Fruit fly (Drosophila melanogaster) whole organism, embryonic: ENCODE measurements around the gene dnc.

Experiments used
- CG10366 ChIP-seq: fragments of 200-800 bp; sonication (Bioruptor generic); IDR thresholded peaks from 2 replicates; pipeline ENCODE4 v1.3.6; 2022; ENCODE audit warnings: missing biosample characterization, missing genetic modification characterization
- CG11085 ChIP-seq: fragments of 200-800 bp; sonication (Bioruptor generic); IDR thresholded peaks from 2 replicates; pipeline ENCODE4 v1.3.6; 2022; ENCODE audit warnings: missing biosample characterization, missing genetic modification characterization
- CG11247 ChIP-seq: fragments of 200-800 bp; sonication (Bioruptor generic); IDR thresholded peaks from 2 replicates; pipeline ENCODE4 v1.3.6; 2022; ENCODE audit warnings: missing biosample characterization, missing genetic modification characterization
- CG11695 ChIP-seq: fragments of 200-800 bp; sonication (Bioruptor generic); IDR thresholded peaks from 3 replicates; pipeline ENCODE4 v1.3.6; 2022; ENCODE audit warnings: missing biosample characterization, missing genetic modification characterization
- CG11696 ChIP-seq: fragments of 200-800 bp; sonication (Bioruptor generic); IDR thresholded peaks from 2 replicates; pipeline ENCODE4 v1.3.6; 2022; ENCODE audit warnings: missing biosample characterization, missing genetic modification characterization
- CG12299 ChIP-seq: fragments of 200-800 bp; sonication (Bioruptor generic); optimal IDR thresholded peaks from 2 replicates; lab custom pipeline; 2018; ENCODE audit warnings: missing biosample characterization, mild to moderate bottlenecking, missing genetic modification characterization
- CG13287 ChIP-seq: fragments of 200-800 bp; sonication (Bioruptor generic); IDR thresholded peaks from 2 replicates; pipeline ENCODE4 v1.3.6; 2022; ENCODE audit warnings: missing biosample characterization, missing genetic modification characterization; ENCODE audit not compliant: partially characterized antibody
- CG13624 ChIP-seq: fragments of 200-800 bp; sonication (Bioruptor generic); optimal IDR thresholded peaks from 2 replicates; lab custom pipeline; 2016; ENCODE audit warnings: missing biosample characterization, missing genetic modification characterization
- CG14667 ChIP-seq: fragments of 200-800 bp; sonication (Bioruptor generic); IDR thresholded peaks from 2 replicates; pipeline ENCODE4 v1.3.6; 2022; ENCODE audit warnings: missing biosample characterization, missing genetic modification characterization
- CG15073 ChIP-seq: fragments of 200-800 bp; sonication (Bioruptor generic); optimal IDR thresholded peaks from 2 replicates; lab custom pipeline; 2016; ENCODE audit warnings: missing biosample characterization, missing genetic modification characterization
- CG15601 ChIP-seq: fragments of 200-800 bp; sonication (Bioruptor generic); optimal IDR thresholded peaks from 3 replicates; lab custom pipeline; 2019; ENCODE audit warnings: missing biosample characterization, mild to moderate bottlenecking, missing genetic modification characterization, moderate library complexity
- CG17568 ChIP-seq: fragments of 200-800 bp; sonication (Bioruptor generic); optimal IDR thresholded peaks from 2 replicates; lab custom pipeline; 2018; ENCODE audit warnings: missing biosample characterization, mild to moderate bottlenecking, missing genetic modification characterization, moderate library complexity
- CG17829 ChIP-seq: fragments of 200-800 bp; optimal IDR thresholded peaks from 2 replicates; lab custom pipeline; 2019; ENCODE audit warnings: missing biosample characterization, mild to moderate bottlenecking, missing genetic modification characterization, moderate library complexity
- CG18599 ChIP-seq: fragments of 200-800 bp; sonication (Bioruptor generic); optimal IDR thresholded peaks from 3 replicates; lab custom pipeline; 2017; ENCODE audit warnings: missing biosample characterization, missing genetic modification characterization, mild to moderate bottlenecking, moderate library complexity, missing genetic modification reagents
- CG18619 ChIP-seq: fragments of 200-800 bp; sonication (Bioruptor generic); optimal IDR thresholded peaks from 3 replicates; lab custom pipeline; 2017; ENCODE audit warnings: missing biosample characterization, mild to moderate bottlenecking, missing genetic modification characterization
- CG18764 ChIP-seq: fragments of 200-800 bp; sonication (Bioruptor generic); optimal IDR thresholded peaks from 3 replicates; lab custom pipeline; 2016; ENCODE audit warnings: missing biosample characterization, missing genetic modification characterization
- CG2120 ChIP-seq: fragments of 200-800 bp; sonication (Bioruptor generic); optimal IDR thresholded peaks from 3 replicates; lab custom pipeline; 2016; ENCODE audit warnings: missing biosample characterization, missing genetic modification characterization
- CG2889 ChIP-seq: fragments of 200-800 bp; sonication (Bioruptor generic); IDR thresholded peaks from 3 replicates; pipeline ENCODE4 v1.3.6; 2022; ENCODE audit warnings: missing biosample characterization, missing genetic modification characterization
- CG32772 ChIP-seq: fragments of 200-800 bp; sonication (Bioruptor generic); IDR thresholded peaks from 2 replicates; pipeline ENCODE4 v1.3.6; 2022; ENCODE audit warnings: missing biosample characterization, missing genetic modification characterization
- CG33213 ChIP-seq: fragments of 200-800 bp; sonication (Bioruptor generic); optimal IDR thresholded peaks from 3 replicates; lab custom pipeline; 2016; ENCODE audit warnings: missing biosample characterization, missing genetic modification characterization
- CG3407 ChIP-seq: fragments of 200-800 bp; sonication (Bioruptor generic); optimal IDR thresholded peaks from 2 replicates; lab custom pipeline; 2018; ENCODE audit warnings: missing biosample characterization, mild to moderate bottlenecking, missing genetic modification characterization
- CG4282 ChIP-seq: fragments of 200-800 bp; sonication (Bioruptor generic); optimal IDR thresholded peaks from 2 replicates; lab custom pipeline; 2016; ENCODE audit warnings: missing biosample characterization, missing genetic modification characterization
- CG4854 ChIP-seq: fragments of 200-800 bp; sonication (Bioruptor generic); optimal IDR thresholded peaks from 2 replicates; lab custom pipeline; 2016; ENCODE audit warnings: missing biosample characterization, missing genetic modification characterization, inconsistent platforms
- CG5953 ChIP-seq: fragments of 200-800 bp; sonication (Bioruptor generic); IDR thresholded peaks from 2 replicates; pipeline ENCODE4 v1.3.6; 2022; ENCODE audit warnings: missing biosample characterization, missing genetic modification characterization
- CG6683 ChIP-seq: fragments of 200-800 bp; sonication (Bioruptor generic); optimal IDR thresholded peaks from 2 replicates; lab custom pipeline; 2017; ENCODE audit warnings: missing biosample characterization, mild to moderate bottlenecking, missing genetic modification characterization, missing genetic modification reagents
- CG6854 ChIP-seq: fragments of 200-800 bp; sonication (Bioruptor generic); optimal IDR thresholded peaks from 3 replicates; lab custom pipeline; 2017; ENCODE audit warnings: missing biosample characterization, mild to moderate bottlenecking, missing genetic modification characterization
- CG8089 ChIP-seq: fragments of 200-800 bp; sonication (Bioruptor generic); optimal IDR thresholded peaks from 3 replicates; lab custom pipeline; 2016; ENCODE audit warnings: missing biosample characterization, missing genetic modification characterization
- CG8281 ChIP-seq: fragments of 200-800 bp; sonication (Bioruptor generic); optimal IDR thresholded peaks from 2 replicates; lab custom pipeline; 2018; ENCODE audit warnings: missing biosample characterization, mild to moderate bottlenecking, missing genetic modification characterization, moderate library complexity
- CG9932 ChIP-seq: fragments of 200-800 bp; sonication (Bioruptor generic); IDR thresholded peaks from 2 replicates; pipeline ENCODE4 v1.3.6; 2022; ENCODE audit warnings: missing biosample characterization, missing genetic modification characterization
- H2.0 ChIP-seq: fragments of 200-800 bp; sonication (Bioruptor generic); IDR thresholded peaks from 2 replicates; pipeline ENCODE4 v1.3.6; 2022; ENCODE audit warnings: missing biosample characterization, missing genetic modification characterization
- Lpt ChIP-seq: fragments of >200 bp; optimal IDR thresholded peaks from 2 replicates; lab custom pipeline; 2018; ENCODE audit warnings: missing biosample characterization, missing genetic modification characterization
- Mes4 ChIP-seq: fragments of 200-800 bp; sonication (Bioruptor generic); optimal IDR thresholded peaks from 2 replicates; lab custom pipeline; 2016; ENCODE audit warnings: missing biosample characterization, missing genetic modification characterization
- Nf-YB ChIP-seq: fragments of 200-800 bp; sonication (Bioruptor generic); optimal IDR thresholded peaks from 3 replicates; lab custom pipeline; 2019; ENCODE audit warnings: missing biosample characterization, mild to moderate bottlenecking, missing genetic modification characterization, moderate library complexity
- Oaz ChIP-seq: fragments of 200-800 bp; sonication (Bioruptor generic); IDR thresholded peaks from 2 replicates; pipeline ENCODE4 v1.3.6; 2022; ENCODE audit warnings: missing biosample characterization, missing genetic modification characterization
- Opbp ChIP-seq: fragments of 200-800 bp; sonication (Bioruptor generic); IDR thresholded peaks from 3 replicates; pipeline ENCODE4 v1.3.6; 2022; ENCODE audit warnings: missing biosample characterization, missing genetic modification characterization; ENCODE audit not compliant: partially characterized antibody
- ash1 ChIP-seq: fragments of 200-800 bp; sonication (Bioruptor generic); optimal IDR thresholded peaks from 2 replicates; lab custom pipeline; 2018; ENCODE audit warnings: missing biosample characterization, mild to moderate bottlenecking, missing genetic modification characterization
- bab2 ChIP-seq: fragments of 200-800 bp; sonication (Bioruptor generic); optimal IDR thresholded peaks from 2 replicates; lab custom pipeline; 2016; ENCODE audit warnings: missing biosample characterization, missing genetic modification characterization
- bsh ChIP-seq, 2 experiments: fragments of 200-800 bp; sonication (Bioruptor generic); optimal IDR thresholded peaks; 2 replicates each; lab custom pipeline; 2017 to 2018; ENCODE audit warnings: mild to moderate bottlenecking in 2 of 2, missing biosample characterization in 2 of 2, missing genetic modification characterization in 2 of 2, moderate library complexity in 1 of 2
- dmrt99B ChIP-seq: fragments of 200-800 bp; sonication (Bioruptor generic); optimal IDR thresholded peaks from 2 replicates; lab custom pipeline; 2018; ENCODE audit warnings: missing biosample characterization, mild to moderate bottlenecking, missing genetic modification characterization, moderate library complexity
- dpn ChIP-seq, 2 experiments: fragments of 200-800 bp; sonication (Bioruptor generic); optimal IDR thresholded peaks; 3 replicates each; lab custom pipeline; 2016; ENCODE audit warnings: missing biosample characterization in 2 of 2, missing genetic modification characterization in 2 of 2
- eyg ChIP-seq: fragments of 200-800 bp; sonication (Bioruptor generic); optimal IDR thresholded peaks from 3 replicates; lab custom pipeline; 2016; ENCODE audit warnings: missing biosample characterization, missing genetic modification characterization
- gcm ChIP-seq: fragments of 200-800 bp; sonication (Bioruptor generic); optimal IDR thresholded peaks from 2 replicates; lab custom pipeline; 2019; ENCODE audit warnings: missing biosample characterization, mild to moderate bottlenecking, missing genetic modification characterization, moderate library complexity
- grau ChIP-seq: fragments of 200-800 bp; optimal IDR thresholded peaks from 3 replicates; lab custom pipeline; 2019; ENCODE audit warnings: missing biosample characterization, mild to moderate bottlenecking, missing genetic modification characterization, moderate library complexity
- maf-S ChIP-seq: fragments of 200-800 bp; sonication (Bioruptor generic); optimal IDR thresholded peaks from 2 replicates; lab custom pipeline; 2016; ENCODE audit warnings: missing biosample characterization, missing genetic modification characterization
- nmo ChIP-seq: fragments of 200-800 bp; sonication (Bioruptor generic); optimal IDR thresholded peaks from 2 replicates; lab custom pipeline; 2018; ENCODE audit warnings: missing biosample characterization, mild to moderate bottlenecking, missing genetic modification characterization, moderate library complexity
- oc ChIP-seq: fragments of 200-800 bp; sonication (Bioruptor generic); optimal IDR thresholded peaks from 2 replicates; lab custom pipeline; 2018; ENCODE audit warnings: missing biosample characterization, mild to moderate bottlenecking, missing genetic modification characterization, moderate library complexity
- sisA ChIP-seq: fragments of 200-800 bp; sonication (Bioruptor generic); IDR thresholded peaks from 2 replicates; pipeline ENCODE4 v1.3.6; 2022; ENCODE audit warnings: missing biosample characterization, missing genetic modification characterization
- sug ChIP-seq: fragments of 200-800 bp; optimal IDR thresholded peaks from 2 replicates; lab custom pipeline; 2019; ENCODE audit warnings: missing biosample characterization, mild to moderate bottlenecking, missing genetic modification characterization, moderate library complexity
- tio ChIP-seq: fragments of 200-800 bp; sonication (Bioruptor generic); optimal IDR thresholded peaks from 2 replicates; lab custom pipeline; 2017; ENCODE audit warnings: missing biosample characterization, missing genetic modification characterization, inconsistent platforms
- tna ChIP-seq: fragments of 200-800 bp; sonication (Bioruptor generic); IDR thresholded peaks from 2 replicates; pipeline ENCODE4 v1.3.6; 2022; ENCODE audit warnings: missing biosample characterization, missing genetic modification characterization; ENCODE audit not compliant: partially characterized antibody
- ttk ChIP-seq: fragments of 200-800 bp; sonication (Bioruptor generic); IDR thresholded peaks from 2 replicates; pipeline ENCODE4 v2.1.2; 2022; ENCODE audit warnings: missing biosample characterization, missing genetic modification characterization

dnc gene

dm6 chrX:3355180-3355579 lies 178.9 kb downstream of the dnc start (continued):
- TF ChIP-seq bab2 (GFP tag; lab: Kevin White, UChicago): peak; percentile 25
- no peak for TF ChIP-seq eyg (GFP tag; lab: Kevin White, UChicago)
- TF ChIP-seq H2.0 (GFP tag; lab: Robert Waterston, UW): peak; percentile 80
- TF ChIP-seq CG15073 (GFP tag; lab: Kevin White, UChicago): peak; percentile 28
- TF ChIP-seq CG6854 (GFP tag; lab: Kevin White, UChicago): peak; percentile 22
- TF ChIP-seq CG8089 (GFP tag; lab: Kevin White, UChicago): peak; percentile 20
- TF ChIP-seq tna: no peak
- peak; percentile 65 for TF ChIP-seq CG11696 (GFP tag; lab: Robert Waterston, UW)
- no peak for TF ChIP-seq Mes4
- TF ChIP-seq CG13624 (GFP tag; lab: Kevin White, UChicago): peak; percentile 31
- TF ChIP-seq Oaz (GFP tag; lab: Robert Waterston, UW): 0 out of 2 replicates have a peak, but pooled peaks have one; percentile 32
- TF ChIP-seq CG17568: peak; percentile 57
- TF ChIP-seq ttk (GFP tag; lab: Robert Waterston, UW): peak; percentile 80
- TF ChIP-seq CG9932: peak; percentile 78
- peak; percentile 72 for TF ChIP-seq CG11247
- peak; percentile 83 for TF ChIP-seq CG11695
- peak; percentile 37 for TF ChIP-seq CG18764 (GFP tag; lab: Kevin White, UChicago)
- no peak for TF ChIP-seq Opbp (GFP tag; lab: Robert Waterston, UW)
- no peak for TF ChIP-seq ash1 (GFP tag; lab: Kevin White, UChicago)
- peak; percentile 64 for TF ChIP-seq CG5953
- peak; percentile 87 for TF ChIP-seq nmo (GFP tag; lab: Kevin White, UChicago)
- peak; percentile 29 for TF ChIP-seq maf-S (GFP tag; lab: Kevin White, UChicago)
- peak; percentile 57 for TF ChIP-seq CG18619 (GFP tag; lab: Kevin White, UChicago)
- TF ChIP-seq dpn (GFP tag; optimal IDR thresholded peaks at IDR 0.05; lab: Kevin White, UChicago): peak; percentile 52 to 66
- peak; percentile 74 for TF ChIP-seq CG18599 (GFP tag; lab: Kevin White, UChicago)
- TF ChIP-seq CG4282 (GFP tag; lab: Kevin White, UChicago): no peak
- TF ChIP-seq CG15601: peak; percentile 85
- peak; percentile 14 for TF ChIP-seq CG6683 (GFP tag; lab: Kevin White, UChicago)
- TF ChIP-seq CG32772 (GFP tag; lab: Robert Waterston, UW): peak; percentile 80
- peak; percentile 28 for TF ChIP-seq CG33213
- TF ChIP-seq CG13287 (GFP tag; lab: Robert Waterston, UW): no peak
- TF ChIP-seq bsh (GFP tag; optimal IDR thresholded peaks at IDR 0.05; lab: Kevin White, UChicago): peak in 1 of 2 experiments; percentile 92
- peak; percentile 34 for TF ChIP-seq CG4854 (GFP tag; lab: Kevin White, UChicago)
- TF ChIP-seq CG11085 (GFP tag; lab: Robert Waterston, UW): peak; percentile 72
- peak; percentile 64 for TF ChIP-seq CG3407
- TF ChIP-seq sug (tag; lab: Kevin White, UChicago): no peak
- peak; percentile 22 for TF ChIP-seq CG8281 (tag; lab: Kevin White, UChicago)
- TF ChIP-seq CG2120 (GFP tag; lab: Kevin White, UChicago): peak; percentile 65
- peak; percentile 76 for TF ChIP-seq grau (tag; lab: Kevin White, UChicago)
- TF ChIP-seq CG17829 (tag; lab: Kevin White, UChicago): peak; percentile 85
- TF ChIP-seq Nf-YB (GFP tag; lab: Kevin White, UChicago): peak; percentile 59
- TF ChIP-seq tio: peak; percentile 69
- TF ChIP-seq oc (tag; lab: Kevin White, UChicago): peak; percentile 69
- TF ChIP-seq gcm (GFP tag; lab: Kevin White, UChicago): peak; percentile 73
- TF ChIP-seq CG10366 (GFP tag; lab: Robert Waterston, UW): peak; percentile 77
- TF ChIP-seq CG14667 (GFP tag; lab: Robert Waterston, UW): peak; percentile 76
- TF ChIP-seq dmrt99B (tag; lab: Kevin White, UChicago): peak; percentile 67
- no peak for TF ChIP-seq Lpt (GFP tag; lab: Kevin White, UChicago)
- peak; percentile 89 for TF ChIP-seq sisA (GFP tag; lab: Robert Waterston, UW)
- peak; percentile 62; the same call in 2 of the 3 replicates for TF ChIP-seq CG2889 (GFP tag; lab: Robert Waterston, UW)
- peak; percentile 55 for TF ChIP-seq CG12299 (tag; lab: Kevin White, UChicago)
